Worm (Caenorhabditis elegans): ENCODE results near the gene phf-33.

DNA sequence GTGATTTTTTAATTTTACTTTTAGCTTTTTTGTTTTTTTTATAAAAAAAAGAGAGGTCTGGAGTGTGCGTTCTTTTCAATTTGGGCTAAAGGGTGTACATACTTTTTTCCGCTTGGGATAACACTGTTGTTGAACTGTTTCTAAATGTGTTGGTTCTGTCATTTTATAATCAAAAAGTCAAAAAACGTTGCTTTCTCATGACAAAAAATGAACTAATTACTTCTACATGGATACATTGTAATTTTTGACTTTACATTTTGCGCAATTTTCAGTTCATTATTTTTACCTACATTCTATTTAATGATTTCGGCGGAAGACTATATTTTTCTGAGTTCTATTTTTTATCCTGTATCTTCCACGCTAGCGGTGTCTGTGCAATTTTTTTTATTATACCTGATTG lies 12.7 kb upstream of the phf-33 start, which contains the start of gene srd-38:
- TF ChIP-seq madf-8 (GFP tag; conservative IDR thresholded peaks at IDR 0.05) (no peak), ceh-91 (GFP tag; IDR thresholded peaks at IDR 0.05) (no peak), Y95B8A.8 (GFP tag; IDR thresholded peaks at IDR 0.05) (no peak)
